Worm (Caenorhabditis elegans) whole organism, L4 larva: Measurements from ENCODE around the gene sas-4.

Source experiments
- D1046.2 ChIP-seq: fragments of 200-800 bp; sonication (Bioruptor generic); IDR thresholded peaks from 2 replicates; pipeline ENCODE4 v1.3.6; 2022; ENCODE audit warnings: missing genetic modification characterization, missing compliant biosample characterization
- F10B5.3 ChIP-seq: sonication (generic microtip); optimal IDR thresholded peaks from 2 replicates; lab custom pipeline; 2016; ENCODE audit warnings: mild to moderate bottlenecking, missing genetic modification characterization, missing compliant biosample characterization
- F26F4.8 ChIP-seq: fragments of 200-800 bp; sonication (Bioruptor generic); conservative IDR thresholded peaks from 2 replicates; pipeline ENCODE4 v1.3.6; 2022; ENCODE audit warnings: missing genetic modification characterization, missing compliant biosample characterization
- R02D3.7 ChIP-seq: fragments of 150-350 bp; sonication (generic microtip); optimal IDR thresholded peaks from 3 replicates; lab custom pipeline; 2014; ENCODE audit warnings: missing biosample characterization, missing genetic modification characterization
- T20F7.1 ChIP-seq: fragments of 200-800 bp; sonication (Bioruptor generic); optimal IDR thresholded peaks from 2 replicates; lab custom pipeline; 2018; ENCODE audit warnings: mild to moderate bottlenecking, missing genetic modification characterization, missing compliant biosample characterization
- T26A8.4 ChIP-seq: fragments of 200-800 bp; sonication (Bioruptor generic); IDR thresholded peaks from 2 replicates; pipeline ENCODE4 v1.3.6; 2022; ENCODE audit warnings: missing genetic modification characterization, missing compliant biosample characterization
- Y5F2A.4 ChIP-seq: fragments of 200-800 bp; sonication (Bioruptor generic); optimal IDR thresholded peaks from 2 replicates; lab custom pipeline; 2018; ENCODE audit warnings: mild to moderate bottlenecking, missing genetic modification characterization, missing compliant biosample characterization
- ZK337.2 ChIP-seq: fragments of 200-800 bp; sonication (Bioruptor generic); IDR thresholded peaks from 2 replicates; pipeline ENCODE4 v1.3.6; 2022; ENCODE audit warnings: missing genetic modification reagents, missing genetic modification characterization, missing compliant biosample characterization
- ama-1 ChIP-seq: fragments of 150-350 bp; optimal IDR thresholded peaks from 2 replicates; lab custom pipeline; 2014; ENCODE audit warnings: inconsistent platforms, mixed read lengths
- arid-1 ChIP-seq: fragments of 200-800 bp; sonication (Bioruptor generic); conservative IDR thresholded peaks from 2 replicates; pipeline ENCODE4 v1.3.6; 2022; ENCODE audit warnings: missing genetic modification reagents, missing genetic modification characterization, missing compliant biosample characterization
- ceh-20 ChIP-seq: fragments of 200-800 bp; sonication (Bioruptor generic); IDR thresholded peaks from 2 replicates; pipeline ENCODE4 v1.3.6; 2022; ENCODE audit warnings: missing genetic modification reagents, missing genetic modification characterization, missing compliant biosample characterization
- ceh-32 ChIP-seq: sonication (generic microtip); optimal IDR thresholded peaks from 2 replicates; lab custom pipeline; 2016; ENCODE audit warnings: mild to moderate bottlenecking, missing genetic modification characterization, missing compliant biosample characterization; ENCODE audit not compliant: poor library complexity
- ctbp-1 ChIP-seq: fragments of 200-800 bp; sonication (Bioruptor generic); IDR thresholded peaks from 2 replicates; pipeline ENCODE4 v1.3.6; 2022; ENCODE audit warnings: missing genetic modification reagents, missing genetic modification characterization, missing compliant biosample characterization
- daf-12 ChIP-seq: fragments of 150-350 bp; optimal IDR thresholded peaks from 2 replicates; lab custom pipeline; 2014; ENCODE audit warnings: missing biosample characterization, missing genetic modification reagents, missing genetic modification characterization
- daf-8 ChIP-seq: fragments of 200-800 bp; sonication (Bioruptor generic); IDR thresholded peaks from 2 replicates; pipeline ENCODE4 v1.3.6; 2022; ENCODE audit warnings: missing genetic modification characterization, missing compliant biosample characterization
- dmd-6 ChIP-seq: fragments of 200-800 bp; sonication (Bioruptor generic); IDR thresholded peaks from 2 replicates; pipeline ENCODE4 v1.3.6; 2022; ENCODE audit warnings: missing genetic modification reagents, missing genetic modification characterization, missing compliant biosample characterization
- dmd-8 ChIP-seq: fragments of 200-800 bp; sonication (Bioruptor generic); IDR thresholded peaks from 2 replicates; pipeline ENCODE4 v1.3.6; 2022; ENCODE audit warnings: missing genetic modification characterization, missing compliant biosample characterization
- dmd-9 ChIP-seq: fragments of 200-800 bp; sonication (Bioruptor generic); IDR thresholded peaks from 2 replicates; pipeline ENCODE4 v1.3.6; 2022; ENCODE audit warnings: missing genetic modification reagents, missing genetic modification characterization, missing compliant biosample characterization
- dve-1 ChIP-seq: sonication (generic microtip); optimal IDR thresholded peaks from 2 replicates; lab custom pipeline; 2017; ENCODE audit warnings: antibody characterized with exemption, mild to moderate bottlenecking, missing genetic modification characterization, missing compliant biosample characterization; ENCODE audit not compliant: insufficient read depth
- egl-27 ChIP-seq: sonication (generic microtip); optimal IDR thresholded peaks from 3 replicates; lab custom pipeline; 2017; ENCODE audit warnings: missing biosample characterization, missing genetic modification reagents, missing genetic modification characterization
- fkh-10 ChIP-seq: fragments of 150-350 bp; optimal IDR thresholded peaks from 2 replicates; lab custom pipeline; 2014; ENCODE audit warnings: missing biosample characterization, missing genetic modification reagents, missing genetic modification characterization
- fos-1 ChIP-seq: fragments of 150-350 bp; optimal IDR thresholded peaks from 2 replicates; lab custom pipeline; 2014; ENCODE audit warnings: missing biosample characterization, missing genetic modification characterization
- hif-1 ChIP-seq, 2 experiments: sonication (generic microtip); optimal IDR thresholded peaks; 2 replicates each; lab custom pipeline; 2016 to 2017; ENCODE audit warnings: missing compliant biosample characterization in 2 of 2, missing genetic modification characterization in 2 of 2, missing genetic modification reagents in 2 of 2, missing genotype in 2 of 2, mild to moderate bottlenecking in 1 of 2
- hmg-1.1 ChIP-seq: fragments of 200-800 bp; sonication (Bioruptor generic); IDR thresholded peaks from 2 replicates; pipeline ENCODE4 v1.3.6; 2022; ENCODE audit warnings: missing genetic modification reagents, missing genetic modification characterization, missing compliant biosample characterization
- jun-1 ChIP-seq: fragments of 150-350 bp; optimal IDR thresholded peaks from 2 replicates; lab custom pipeline; 2014; ENCODE audit warnings: missing biosample characterization, missing genetic modification reagents, missing genetic modification characterization
- lin-1 ChIP-seq: fragments of 200-800 bp; sonication (Bioruptor generic); IDR thresholded peaks from 2 replicates; pipeline ENCODE4 v1.3.6; 2022; ENCODE audit warnings: missing genetic modification reagents, missing genetic modification characterization, missing compliant biosample characterization
- lin-13 ChIP-seq: fragments of 150-350 bp; optimal IDR thresholded peaks from 2 replicates; lab custom pipeline; 2014; ENCODE audit warnings: missing biosample characterization, missing genetic modification reagents, missing genetic modification characterization
- lin-38 ChIP-seq: fragments of 200-800 bp; sonication (Bioruptor generic); IDR thresholded peaks from 2 replicates; pipeline ENCODE4 v1.3.6; 2022; ENCODE audit warnings: missing genetic modification reagents, missing genetic modification characterization, missing compliant biosample characterization
- lir-3 ChIP-seq: sonication (generic microtip); optimal IDR thresholded peaks from 2 replicates; lab custom pipeline; 2016; ENCODE audit warnings: mild to moderate bottlenecking, missing genetic modification characterization, missing compliant biosample characterization
- mdt-29 ChIP-seq: fragments of 200-800 bp; sonication (Bioruptor generic); IDR thresholded peaks from 2 replicates; pipeline ENCODE4 v1.3.6; 2022; ENCODE audit warnings: missing genetic modification reagents, missing genetic modification characterization, missing compliant biosample characterization
- mep-1 ChIP-seq: fragments of 150-350 bp; sonication (generic microtip); optimal IDR thresholded peaks from 3 replicates; lab custom pipeline; 2014; ENCODE audit warnings: missing biosample characterization, missing genetic modification characterization
- mes-2 ChIP-seq: sonication (generic microtip); optimal IDR thresholded peaks from 2 replicates; lab custom pipeline; 2016; ENCODE audit warnings: missing genotype, mild to moderate bottlenecking, missing genetic modification characterization, missing compliant biosample characterization; ENCODE audit not compliant: poor library complexity, severe bottlenecking
- mxl-2 ChIP-seq: fragments of 200-800 bp; sonication (Bioruptor generic); conservative IDR thresholded peaks from 2 replicates; pipeline ENCODE4 v1.3.6; 2022; ENCODE audit warnings: missing genetic modification reagents, missing genetic modification characterization, missing compliant biosample characterization
- nhr-237 ChIP-seq: sonication (generic microtip); optimal IDR thresholded peaks from 2 replicates; lab custom pipeline; 2017; ENCODE audit warnings: missing biosample characterization, missing genetic modification characterization
- nhr-28 ChIP-seq: fragments of 150-350 bp; optimal IDR thresholded peaks from 2 replicates; lab custom pipeline; 2014; ENCODE audit warnings: missing biosample characterization, missing genetic modification characterization
- nhr-42 ChIP-seq: fragments of 200-800 bp; sonication (Bioruptor generic); IDR thresholded peaks from 2 replicates; pipeline ENCODE4 v1.3.6; 2022; ENCODE audit warnings: missing genetic modification characterization, missing compliant biosample characterization
- nhr-48 ChIP-seq: sonication (generic microtip); optimal IDR thresholded peaks from 2 replicates; lab custom pipeline; 2016; ENCODE audit warnings: mild to moderate bottlenecking, missing genetic modification characterization, missing compliant biosample characterization
- nhr-76 ChIP-seq: fragments of 150-350 bp; optimal IDR thresholded peaks from 2 replicates; lab custom pipeline; 2014; ENCODE audit warnings: missing biosample characterization, missing genetic modification characterization
- nhr-77 ChIP-seq: fragments of 150-350 bp; optimal IDR thresholded peaks from 2 replicates; lab custom pipeline; 2014; ENCODE audit warnings: missing biosample characterization, missing genetic modification characterization
- pha-4 ChIP-seq, 2 experiments: fragments of 150-350 bp in 1 of 2; fragments of 200-800 bp in 1 of 2; sonication (Bioruptor generic) in 1 of 2; IDR thresholded peaks in 1 of 2; optimal IDR thresholded peaks in 1 of 2; 2 replicates each; pipeline versions ENCODE4 v1.3.6 to Lab custom; 2014 to 2022; ENCODE audit warnings: missing genetic modification characterization in 2 of 2, missing genetic modification reagents in 2 of 2, missing biosample characterization in 1 of 2, missing compliant biosample characterization in 1 of 2
- pqm-1 ChIP-seq: sonication (generic microtip); optimal IDR thresholded peaks from 2 replicates; lab custom pipeline; 2017; ENCODE audit warnings: missing biosample characterization, missing genetic modification characterization
- saeg-2 ChIP-seq: fragments of 200-800 bp; sonication (Bioruptor generic); IDR thresholded peaks from 2 replicates; pipeline ENCODE4 v1.3.6; 2022; ENCODE audit warnings: missing genetic modification reagents, missing genetic modification characterization, missing compliant biosample characterization
- sdz-12 ChIP-seq: fragments of 200-800 bp; sonication (Bioruptor generic); optimal IDR thresholded peaks from 2 replicates; lab custom pipeline; 2018; ENCODE audit warnings: mild to moderate bottlenecking, missing genetic modification characterization, missing compliant biosample characterization
- set-16 ChIP-seq: fragments of 200-800 bp; sonication (Bioruptor generic); IDR thresholded peaks from 2 replicates; pipeline ENCODE4 v1.3.6; 2022; ENCODE audit warnings: missing genetic modification reagents, missing genetic modification characterization, missing compliant biosample characterization
- skn-1 ChIP-seq: fragments of 150-350 bp; optimal IDR thresholded peaks from 2 replicates; lab custom pipeline; 2014; ENCODE audit warnings: missing biosample characterization, missing genetic modification characterization
- snpc-4 ChIP-seq: fragments of 150-350 bp; optimal IDR thresholded peaks from 2 replicates; lab custom pipeline; 2014; ENCODE audit warnings: missing biosample characterization, missing genetic modification characterization
- spr-3 ChIP-seq: fragments of 200-800 bp; sonication (Bioruptor generic); optimal IDR thresholded peaks from 2 replicates; lab custom pipeline; 2018; ENCODE audit warnings: mild to moderate bottlenecking, missing genetic modification characterization, missing compliant biosample characterization
- unc-130 ChIP-seq: sonication (generic microtip); optimal IDR thresholded peaks from 2 replicates; lab custom pipeline; 2016; ENCODE audit warnings: missing genetic modification reagents, missing genetic modification characterization, missing compliant biosample characterization
- unc-39 ChIP-seq: sonication (generic microtip); optimal IDR thresholded peaks from 2 replicates; lab custom pipeline; 2017; ENCODE audit warnings: missing biosample characterization, missing genetic modification characterization
- ztf-11 ChIP-seq: fragments of 150-350 bp; optimal IDR thresholded peaks from 2 replicates; lab custom pipeline; 2014; ENCODE audit warnings: missing biosample characterization, missing genetic modification characterization
- ztf-7 ChIP-seq: fragments of 150-350 bp; optimal IDR thresholded peaks from 2 replicates; lab custom pipeline; 2014; ENCODE audit warnings: missing biosample characterization, missing genetic modification characterization

sas-4 gene

ce11 chrIII:8356407-8356881, 38.1 kb upstream of the sas-4 start (continued):
- TF ChIP-seq dmd-9 (GFP tag; lab: Robert Waterston, UW) = no peak
- TF ChIP-seq saeg-2 = no peak
- peak; percentile 27; the same call in 1 of the 2 replicates for TF ChIP-seq arid-1
- no peak for TF ChIP-seq lin-1
- no peak for TF ChIP-seq R02D3.7
- peak; percentile 83 for TF ChIP-seq dve-1 (tag; lab: Kevin White, UChicago)
- peak; percentile 68 for TF ChIP-seq lin-38 (GFP tag; lab: Robert Waterston, UW)
- peak; percentile 33 for TF ChIP-seq fkh-10
- peak; percentile 51 for TF ChIP-seq T26A8.4
- TF ChIP-seq T20F7.1 = peak; percentile 72
- no peak for TF ChIP-seq skn-1
- no peak for TF ChIP-seq ztf-11 (tag; lab: Kevin White, UChicago)
- TF ChIP-seq mes-2 (tag; lab: Kevin White, UChicago) = peak; percentile 1
- no peak for TF ChIP-seq F26F4.8 (GFP tag; lab: Robert Waterston, UW)
- no peak for TF ChIP-seq F10B5.3 (tag; lab: Kevin White, UChicago)
- TF ChIP-seq lin-13 (GFP tag; lab: Kevin White, UChicago) = peak; percentile 79
- no peak for TF ChIP-seq fos-1 (tag; lab: Kevin White, UChicago)
- TF ChIP-seq nhr-48 (tag; lab: Kevin White, UChicago) = peak; percentile 62
- no peak for TF ChIP-seq pha-4 (GFP tag; IDR thresholded peaks at IDR 0.05; lab: Robert Waterston, UW)
- peak; percentile 43 for TF ChIP-seq pha-4 (tag; optimal IDR thresholded peaks at IDR 0.05; lab: Kevin White, UChicago)
- no peak for TF ChIP-seq daf-8 (GFP tag; lab: Robert Waterston, UW)
- no peak for TF ChIP-seq dmd-8 (GFP tag; lab: Robert Waterston, UW)
- no peak for TF ChIP-seq sdz-12 (GFP tag; lab: Kevin White, UChicago)
- peak; percentile 58 for TF ChIP-seq nhr-77 (tag; lab: Kevin White, UChicago)
- TF ChIP-seq spr-3 = no peak
- no peak for TF ChIP-seq D1046.2 (GFP tag; lab: Robert Waterston, UW)
- TF ChIP-seq ctbp-1 (GFP tag; lab: Robert Waterston, UW) = peak; percentile 65
- no peak for TF ChIP-seq set-16 (GFP tag; lab: Robert Waterston, UW)
- no peak for TF ChIP-seq snpc-4 (tag; lab: Kevin White, UChicago)
- TF ChIP-seq mep-1 (tag; lab: Kevin White, UChicago) = peak; percentile 92
- no peak for TF ChIP-seq mdt-29 (GFP tag; lab: Robert Waterston, UW)
- no peak for TF ChIP-seq nhr-76 (tag; lab: Kevin White, UChicago)
- peak; percentile 43 for TF ChIP-seq ama-1 (lab: Kevin White, UChicago)
- TF ChIP-seq ceh-20 = 0 out of 2 replicates have a peak, but pooled peaks have one; percentile 14
- TF ChIP-seq ceh-32 (tag; lab: Kevin White, UChicago) = no peak
- peak; percentile 3 for TF ChIP-seq pqm-1 (tag; lab: Kevin White, UChicago)
- TF ChIP-seq lir-3 (tag; lab: Kevin White, UChicago) = no peak
- TF ChIP-seq daf-12 (tag; lab: Kevin White, UChicago) = no peak
- peak; percentile 66 for TF ChIP-seq nhr-28 (tag; lab: Kevin White, UChicago)
- TF ChIP-seq jun-1 = no peak
- TF ChIP-seq ztf-7 = peak; percentile 50
- no peak for TF ChIP-seq unc-39 (tag; lab: Kevin White, UChicago)
- TF ChIP-seq Y5F2A.4 (GFP tag; lab: Kevin White, UChicago) = no peak
- peak; percentile 84 for TF ChIP-seq hmg-1.1 (GFP tag; lab: Robert Waterston, UW)
- TF ChIP-seq egl-27 (tag; lab: Kevin White, UChicago) = no peak
- TF ChIP-seq unc-130 (GFP tag; lab: Kevin White, UChicago) = no peak
- no peak for TF ChIP-seq nhr-237 (tag; lab: Kevin White, UChicago)
- no peak for TF ChIP-seq ZK337.2 (GFP tag; lab: Robert Waterston, UW)
- TF ChIP-seq mxl-2 (GFP tag; lab: Robert Waterston, UW) = no peak
- TF ChIP-seq nhr-42 (GFP tag; lab: Robert Waterston, UW) = no peak
- TF ChIP-seq dmd-6 (GFP tag; lab: Robert Waterston, UW) = peak; percentile 53; the same call in 1 of the 2 replicates
- peak in 1 of 2 experiments; percentile 49 for TF ChIP-seq hif-1 (tag; optimal IDR thresholded peaks at IDR 0.05; lab: Kevin White, UChicago)
